Fruit fly (Drosophila melanogaster) whole organism, pupa: ENCODE results near the gene CG43231.

ENCODE experiments used
- CG13204 ChIP-seq: fragments of 200-800 bp; sonication (Bioruptor generic); optimal IDR thresholded peaks from 2 replicates; lab custom pipeline; 2018; ENCODE audit warnings: missing biosample characterization, mild to moderate bottlenecking, missing genetic modification characterization, moderate library complexity
- CG32121 ChIP-seq: fragments of 200-800 bp; sonication (Bioruptor generic); IDR thresholded peaks from 2 replicates; pipeline ENCODE4 v1.3.6; 2022; ENCODE audit warnings: missing biosample characterization, missing genetic modification characterization
- CG34367 ChIP-seq: fragments of 200-800 bp; sonication (Bioruptor generic); optimal IDR thresholded peaks from 2 replicates; lab custom pipeline; 2018; ENCODE audit warnings: missing biosample characterization, mild to moderate bottlenecking, missing genetic modification characterization
- CG4496 ChIP-seq: fragments of 200-800 bp; sonication (Bioruptor generic); IDR thresholded peaks from 3 replicates; pipeline ENCODE4 v1.3.6; 2022; ENCODE audit warnings: missing biosample characterization, missing genetic modification characterization
- CG8159 ChIP-seq: fragments of 200-800 bp; sonication (Bioruptor generic); optimal IDR thresholded peaks from 3 replicates; lab custom pipeline; 2018; ENCODE audit warnings: missing biosample characterization, mild to moderate bottlenecking, missing genetic modification characterization, moderate library complexity
- EcR ChIP-seq: fragments of 200-800 bp; sonication (Bioruptor generic); optimal IDR thresholded peaks from 3 replicates; lab custom pipeline; 2019; ENCODE audit warnings: missing biosample characterization, missing genetic modification characterization, mild to moderate bottlenecking, moderate library complexity, missing genetic modification reagents
- Snoo ChIP-seq: fragments of 200-800 bp; sonication (Bioruptor generic); optimal IDR thresholded peaks from 3 replicates; lab custom pipeline; 2017; ENCODE audit warnings: missing biosample characterization, mild to moderate bottlenecking, missing genetic modification characterization, inconsistent platforms
- gl ChIP-seq: fragments of 200-800 bp; sonication (Bioruptor generic); optimal IDR thresholded peaks from 2 replicates; lab custom pipeline; 2018; ENCODE audit warnings: missing biosample characterization, mild to moderate bottlenecking, missing genetic modification characterization
- rn ChIP-seq: fragments of 200-800 bp; sonication (Bioruptor generic); IDR thresholded peaks from 2 replicates; pipeline ENCODE4 v1.3.6; 2022; ENCODE audit warnings: missing biosample characterization, missing genetic modification characterization

DNA sequence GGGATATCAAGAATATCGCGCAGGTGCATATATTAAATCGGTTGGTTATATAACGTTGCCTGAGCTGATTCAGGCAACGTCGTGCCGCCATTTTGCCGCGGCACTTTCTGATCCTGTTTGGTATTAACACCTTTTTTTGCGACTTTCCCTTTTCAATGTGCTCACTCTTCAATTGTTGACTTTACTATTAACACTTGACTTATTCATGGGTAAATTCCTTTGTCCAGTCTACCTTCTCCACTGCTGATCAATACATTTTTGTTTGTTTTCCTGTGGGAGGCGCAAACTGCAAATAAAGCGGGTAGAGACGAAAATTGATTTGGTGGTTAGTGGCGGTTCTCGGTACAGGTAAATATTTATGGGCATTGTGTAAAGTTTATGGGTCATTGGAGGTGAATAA, 34.9 kb downstream of the CG43231 start:
- TF ChIP-seq rn (GFP tag; lab: Robert Waterston, UW) = no peak
- no peak for TF ChIP-seq gl (tag; lab: Kevin White, UChicago)
- TF ChIP-seq CG32121 (GFP tag; lab: Robert Waterston, UW) = no peak
- no peak for TF ChIP-seq CG4496 (GFP tag; lab: Robert Waterston, UW)
- TF ChIP-seq CG13204 (GFP tag; lab: Kevin White, UChicago) = no peak
- no peak for TF ChIP-seq CG34367 (tag; lab: Kevin White, UChicago)
- TF ChIP-seq CG8159 = no peak
- no peak for TF ChIP-seq Snoo (tag; lab: Kevin White, UChicago)
- no peak for TF ChIP-seq EcR (GFP tag; lab: Kevin White, UChicago)
